Worm (Caenorhabditis elegans) whole organism, L4 larva: Measurements from ENCODE around the gene T28D9.4.

Experiments
- F10B5.3 ChIP-seq: sonication (generic microtip); optimal IDR thresholded peaks from 2 replicates; lab custom pipeline; 2016; ENCODE audit warnings: mild to moderate bottlenecking, missing genetic modification characterization, missing compliant biosample characterization
- F49E8.2 ChIP-seq: sonication (generic microtip); optimal IDR thresholded peaks from 2 replicates; lab custom pipeline; 2016; ENCODE audit warnings: missing compliant biosample characterization, mild to moderate bottlenecking, missing genetic modification characterization, borderline replicate concordance
- T26A8.4 ChIP-seq: fragments of 200-800 bp; sonication (Bioruptor generic); IDR thresholded peaks from 2 replicates; pipeline ENCODE4 v1.3.6; 2022; ENCODE audit warnings: missing genetic modification characterization, missing compliant biosample characterization
- Y105C5A.15 ChIP-seq: fragments of 200-800 bp; sonication (Bioruptor generic); IDR thresholded peaks from 2 replicates; pipeline ENCODE4 v1.3.6; 2022; ENCODE audit warnings: missing genetic modification characterization, missing compliant biosample characterization
- ZK546.5 ChIP-seq, 2 experiments: sonication (generic microtip); optimal IDR thresholded peaks; 2 replicates each; lab custom pipeline; 2017; ENCODE audit warnings: missing biosample characterization in 2 of 2, missing genetic modification characterization in 2 of 2
- aha-1 ChIP-seq: fragments of 150-350 bp; peaks from one replicate; lab custom pipeline; 2014; ENCODE audit warnings: missing biosample characterization, missing genetic modification characterization
- aly-2 ChIP-seq: sonication (generic microtip); optimal IDR thresholded peaks from 2 replicates; lab custom pipeline; 2018; ENCODE audit warnings: missing biosample characterization, missing genetic modification characterization
- attf-4 ChIP-seq: sonication (generic microtip); optimal IDR thresholded peaks from 3 replicates; lab custom pipeline; 2017; ENCODE audit warnings: missing biosample characterization, missing genetic modification characterization
- ceh-20 ChIP-seq: fragments of 200-800 bp; sonication (Bioruptor generic); IDR thresholded peaks from 2 replicates; pipeline ENCODE4 v1.3.6; 2022; ENCODE audit warnings: missing genetic modification reagents, missing genetic modification characterization, missing compliant biosample characterization
- ceh-32 ChIP-seq: sonication (generic microtip); optimal IDR thresholded peaks from 2 replicates; lab custom pipeline; 2016; ENCODE audit warnings: mild to moderate bottlenecking, missing genetic modification characterization, missing compliant biosample characterization; ENCODE audit not compliant: poor library complexity
- ctbp-1 ChIP-seq: fragments of 200-800 bp; sonication (Bioruptor generic); IDR thresholded peaks from 2 replicates; pipeline ENCODE4 v1.3.6; 2022; ENCODE audit warnings: missing genetic modification reagents, missing genetic modification characterization, missing compliant biosample characterization
- daf-16 ChIP-seq, 3 experiments: sonication (generic microtip); optimal IDR thresholded peaks; 2 replicates each; lab custom pipeline; 2016 to 2017; ENCODE audit warnings: missing genetic modification characterization in 3 of 3, missing genetic modification reagents in 3 of 3, mild to moderate bottlenecking in 2 of 3, missing compliant biosample characterization in 2 of 3, missing biosample characterization in 1 of 3, moderate library complexity in 1 of 3
- dmd-6 ChIP-seq: fragments of 200-800 bp; sonication (Bioruptor generic); IDR thresholded peaks from 2 replicates; pipeline ENCODE4 v1.3.6; 2022; ENCODE audit warnings: missing genetic modification reagents, missing genetic modification characterization, missing compliant biosample characterization
- duxl-1 ChIP-seq: sonication (generic microtip); optimal IDR thresholded peaks from 2 replicates; lab custom pipeline; 2016; ENCODE audit warnings: mild to moderate bottlenecking, missing genetic modification characterization, moderate library complexity, missing compliant biosample characterization; ENCODE audit not compliant: poor library complexity
- dve-1 ChIP-seq: sonication (generic microtip); optimal IDR thresholded peaks from 2 replicates; lab custom pipeline; 2017; ENCODE audit warnings: antibody characterized with exemption, mild to moderate bottlenecking, missing genetic modification characterization, missing compliant biosample characterization; ENCODE audit not compliant: insufficient read depth
- egl-43 ChIP-seq: fragments of 200-800 bp; sonication (Bioruptor generic); IDR thresholded peaks from 2 replicates; pipeline ENCODE4 v1.3.6; 2022; ENCODE audit warnings: missing genetic modification reagents, missing genetic modification characterization, missing compliant biosample characterization
- fkh-10 ChIP-seq: fragments of 150-350 bp; optimal IDR thresholded peaks from 2 replicates; lab custom pipeline; 2014; ENCODE audit warnings: missing biosample characterization, missing genetic modification reagents, missing genetic modification characterization
- gei-8 ChIP-seq: fragments of 200-800 bp; sonication (Bioruptor generic); optimal IDR thresholded peaks from 2 replicates; lab custom pipeline; 2018; ENCODE audit warnings: mild to moderate bottlenecking, missing genetic modification characterization, missing compliant biosample characterization
- hif-1 ChIP-seq, 2 experiments: sonication (generic microtip); optimal IDR thresholded peaks; 2 replicates each; lab custom pipeline; 2016 to 2017; ENCODE audit warnings: missing compliant biosample characterization in 2 of 2, missing genetic modification characterization in 2 of 2, missing genetic modification reagents in 2 of 2, missing genotype in 2 of 2, mild to moderate bottlenecking in 1 of 2
- hlh-11 ChIP-seq: fragments of 200-800 bp; sonication (Bioruptor generic); optimal IDR thresholded peaks from 2 replicates; lab custom pipeline; 2018; ENCODE audit warnings: mild to moderate bottlenecking, missing genetic modification characterization, missing compliant biosample characterization
- hmg-1.1 ChIP-seq: fragments of 200-800 bp; sonication (Bioruptor generic); IDR thresholded peaks from 2 replicates; pipeline ENCODE4 v1.3.6; 2022; ENCODE audit warnings: missing genetic modification reagents, missing genetic modification characterization, missing compliant biosample characterization
- jun-1 ChIP-seq: fragments of 150-350 bp; optimal IDR thresholded peaks from 2 replicates; lab custom pipeline; 2014; ENCODE audit warnings: missing biosample characterization, missing genetic modification reagents, missing genetic modification characterization
- lin-1 ChIP-seq: fragments of 200-800 bp; sonication (Bioruptor generic); IDR thresholded peaks from 2 replicates; pipeline ENCODE4 v1.3.6; 2022; ENCODE audit warnings: missing genetic modification reagents, missing genetic modification characterization, missing compliant biosample characterization
- lin-38 ChIP-seq: fragments of 200-800 bp; sonication (Bioruptor generic); IDR thresholded peaks from 2 replicates; pipeline ENCODE4 v1.3.6; 2022; ENCODE audit warnings: missing genetic modification reagents, missing genetic modification characterization, missing compliant biosample characterization
- lin-39 ChIP-seq: fragments of 150-350 bp; optimal IDR thresholded peaks from 2 replicates; lab custom pipeline; 2014; ENCODE audit warnings: missing biosample characterization, missing genetic modification reagents, missing genetic modification characterization
- lsy-2 ChIP-seq, 2 experiments: fragments of 150-350 bp in 1 of 2; sonication (generic microtip) in 1 of 2; optimal IDR thresholded peaks; 2 replicates each; lab custom pipeline; 2014 to 2017; ENCODE audit warnings: missing biosample characterization in 2 of 2, missing genetic modification characterization in 2 of 2
- mdt-29 ChIP-seq: fragments of 200-800 bp; sonication (Bioruptor generic); IDR thresholded peaks from 2 replicates; pipeline ENCODE4 v1.3.6; 2022; ENCODE audit warnings: missing genetic modification reagents, missing genetic modification characterization, missing compliant biosample characterization
- mes-2 ChIP-seq: sonication (generic microtip); optimal IDR thresholded peaks from 2 replicates; lab custom pipeline; 2016; ENCODE audit warnings: missing genotype, mild to moderate bottlenecking, missing genetic modification characterization, missing compliant biosample characterization; ENCODE audit not compliant: poor library complexity, severe bottlenecking
- nhr-10 ChIP-seq: fragments of 150-350 bp; optimal IDR thresholded peaks from 2 replicates; lab custom pipeline; 2014; ENCODE audit warnings: missing biosample characterization, missing genetic modification characterization
- nhr-25 ChIP-seq: sonication (generic microtip); optimal IDR thresholded peaks from 2 replicates; lab custom pipeline; 2017; ENCODE audit warnings: missing genetic modification characterization, mild to moderate bottlenecking, missing compliant biosample characterization, antibody characterized with exemption, moderate library complexity, borderline replicate concordance; ENCODE audit not compliant: insufficient read depth
- nhr-28 ChIP-seq: fragments of 150-350 bp; optimal IDR thresholded peaks from 2 replicates; lab custom pipeline; 2014; ENCODE audit warnings: missing biosample characterization, missing genetic modification characterization
- nhr-41 ChIP-seq: fragments of 200-800 bp; sonication (Bioruptor generic); IDR thresholded peaks from 2 replicates; pipeline ENCODE4 v1.3.6; 2022; ENCODE audit warnings: missing genetic modification reagents, missing genetic modification characterization, missing compliant biosample characterization
- nhr-42 ChIP-seq: fragments of 200-800 bp; sonication (Bioruptor generic); IDR thresholded peaks from 2 replicates; pipeline ENCODE4 v1.3.6; 2022; ENCODE audit warnings: missing genetic modification characterization, missing compliant biosample characterization
- nhr-6 ChIP-seq: fragments of 150-350 bp; optimal IDR thresholded peaks from 2 replicates; lab custom pipeline; 2014; ENCODE audit warnings: missing biosample characterization, missing genetic modification characterization
- nhr-77 ChIP-seq: fragments of 150-350 bp; optimal IDR thresholded peaks from 2 replicates; lab custom pipeline; 2014; ENCODE audit warnings: missing biosample characterization, missing genetic modification characterization
- saeg-2 ChIP-seq: fragments of 200-800 bp; sonication (Bioruptor generic); IDR thresholded peaks from 2 replicates; pipeline ENCODE4 v1.3.6; 2022; ENCODE audit warnings: missing genetic modification reagents, missing genetic modification characterization, missing compliant biosample characterization
- set-16 ChIP-seq: fragments of 200-800 bp; sonication (Bioruptor generic); IDR thresholded peaks from 2 replicates; pipeline ENCODE4 v1.3.6; 2022; ENCODE audit warnings: missing genetic modification reagents, missing genetic modification characterization, missing compliant biosample characterization
- spr-1 ChIP-seq: sonication (generic microtip); optimal IDR thresholded peaks from 2 replicates; lab custom pipeline; 2016; ENCODE audit warnings: mild to moderate bottlenecking, missing genetic modification characterization, missing compliant biosample characterization
- tag-97 ChIP-seq: fragments of 200-800 bp; sonication (Bioruptor generic); IDR thresholded peaks from 2 replicates; pipeline ENCODE4 v1.3.6; 2022; ENCODE audit warnings: missing genetic modification characterization, missing compliant biosample characterization
- unc-130 ChIP-seq: sonication (generic microtip); optimal IDR thresholded peaks from 2 replicates; lab custom pipeline; 2016; ENCODE audit warnings: missing genetic modification reagents, missing genetic modification characterization, missing compliant biosample characterization
- unc-62 ChIP-seq, 3 experiments: fragments of 150-350 bp in 1 of 3; sonication (generic microtip); optimal IDR thresholded peaks in 2 of 3; peaks in 1 of 3; 1 replicate in 1 of 3; 2 replicates in 2 of 3; lab custom pipeline; 2014 to 2017; ENCODE audit warnings: missing biosample characterization in 3 of 3, missing genetic modification characterization in 3 of 3, missing genetic modification reagents in 3 of 3, missing genotype in 1 of 3
- vab-7 ChIP-seq: fragments of 200-800 bp; sonication (Bioruptor generic); IDR thresholded peaks from 2 replicates; pipeline ENCODE4 v1.3.6; 2022; ENCODE audit warnings: missing genetic modification reagents, missing genetic modification characterization, missing compliant biosample characterization
- zip-11 ChIP-seq: fragments of 200-800 bp; sonication (Bioruptor generic); IDR thresholded peaks from 2 replicates; pipeline ENCODE4 v1.3.6; 2022; ENCODE audit warnings: missing genetic modification characterization, missing compliant biosample characterization
- zip-2 ChIP-seq: fragments of 150-350 bp; optimal IDR thresholded peaks from 2 replicates; lab custom pipeline; 2014; ENCODE audit warnings: missing biosample characterization, missing genetic modification characterization
- ztf-7 ChIP-seq: fragments of 150-350 bp; optimal IDR thresholded peaks from 2 replicates; lab custom pipeline; 2014; ENCODE audit warnings: missing biosample characterization, missing genetic modification characterization

Gene T28D9.4

DNA sequence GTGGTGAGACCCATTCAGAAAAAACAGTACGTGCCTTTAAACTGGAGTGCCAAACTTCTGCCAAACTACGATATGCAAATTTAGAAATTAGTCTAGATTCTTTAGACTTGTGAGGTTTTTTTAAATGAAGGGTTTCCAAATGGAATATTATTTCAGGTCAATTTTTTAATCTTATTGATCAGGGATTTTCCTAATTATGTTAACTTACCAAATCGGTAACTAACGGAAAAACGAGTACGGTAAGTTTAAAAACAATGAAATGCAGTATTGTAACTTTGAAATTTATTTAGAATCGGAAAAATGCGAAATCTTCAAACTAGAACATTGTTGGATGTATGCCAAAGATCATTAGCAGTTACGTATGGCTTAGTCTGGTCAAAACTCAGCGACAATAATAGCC lies 39.5 kb downstream of the T28D9.4 start, which contains the start of gene C56E6.7:
Gene C56E6.7 (plus strand): TSS at position 301 of the 400 bp plus-strand sequence.
- TF ChIP-seq ztf-7 (tag; lab: Kevin White, UChicago) (no peak), lin-39 (no peak), ctbp-1 (GFP tag; lab: Robert Waterston, UW) (no peak), lin-1 (GFP tag; lab: Robert Waterston, UW) (no peak), F10B5.3 (tag; lab: Kevin White, UChicago) (no peak), vab-7 (GFP tag; lab: Robert Waterston, UW) (no peak), attf-4 (tag; lab: Kevin White, UChicago) (no peak), dve-1 (tag; lab: Kevin White, UChicago) (no peak), hmg-1.1 (GFP tag; lab: Robert Waterston, UW) (no peak), mdt-29 (GFP tag; lab: Robert Waterston, UW) (no peak), duxl-1 (tag; lab: Kevin White, UChicago) (no peak), fkh-10 (GFP tag; lab: Kevin White, UChicago) (no peak), hif-1 (tag; optimal IDR thresholded peaks at IDR 0.05; lab: Kevin White, UChicago) (no peak), lsy-2 (tag; optimal IDR thresholded peaks at IDR 0.05; lab: Kevin White, UChicago) (no peak), nhr-77 (tag; lab: Kevin White, UChicago) (no peak), aha-1 (tag; lab: Kevin White, UChicago) (no peak), T26A8.4 (GFP tag; lab: Robert Waterston, UW) (no peak), F49E8.2 (tag; lab: Kevin White, UChicago) (no peak), jun-1 (tag; lab: Kevin White, UChicago) (no peak), zip-2 (tag; lab: Kevin White, UChicago) (no peak)

DNA sequence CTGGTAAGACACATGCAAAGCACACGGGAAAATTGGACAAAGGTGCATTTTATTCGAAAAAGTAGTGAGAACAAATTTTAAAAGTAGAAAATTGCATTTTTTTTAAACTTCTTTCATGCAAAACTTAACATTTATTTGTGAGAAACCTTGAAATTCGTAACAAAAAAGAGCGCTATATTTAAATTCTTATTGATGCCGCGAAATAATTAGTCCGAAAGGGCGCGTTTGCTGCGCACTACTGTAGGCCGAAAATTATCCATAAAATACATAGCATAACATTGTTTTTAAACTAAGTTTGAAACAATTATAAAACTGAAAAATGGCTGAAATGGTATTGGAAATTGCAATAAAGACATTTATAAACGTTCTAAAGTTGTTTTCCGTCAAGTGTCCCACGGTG lies 42.9 kb downstream of the T28D9.4 start:
- TF ChIP-seq nhr-41 (GFP tag; lab: Robert Waterston, UW) = no peak
- TF ChIP-seq unc-130 = peak; percentile 80
- TF ChIP-seq aly-2 (tag; lab: Kevin White, UChicago) = no peak
- no peak for TF ChIP-seq nhr-28 (tag; lab: Kevin White, UChicago)
- no peak for TF ChIP-seq spr-1
- TF ChIP-seq lin-38 (GFP tag; lab: Robert Waterston, UW) = peak; percentile 86
- TF ChIP-seq fkh-10 (GFP tag; lab: Kevin White, UChicago) = no peak

DNA sequence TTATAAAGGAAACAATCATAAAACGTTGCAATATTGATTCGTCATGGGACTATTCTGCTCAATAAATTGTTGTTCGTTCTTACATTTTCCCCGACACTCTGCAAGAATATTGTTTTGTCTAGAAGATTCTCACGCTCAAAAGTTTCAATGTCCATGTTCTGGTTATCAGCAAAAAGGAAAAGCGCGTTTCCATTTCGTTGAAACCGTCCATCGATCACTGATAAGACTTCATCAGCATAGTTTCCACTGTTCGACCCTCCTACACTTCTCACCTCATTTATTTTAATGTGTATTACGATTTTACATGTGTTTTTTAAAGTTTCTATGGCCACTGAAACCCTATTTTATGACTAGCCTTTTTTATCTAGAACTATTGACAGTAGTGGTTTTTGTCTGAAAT lies 43.3 kb downstream of the T28D9.4 start:
- peak; percentile 71 for TF ChIP-seq hlh-11
- TF ChIP-seq egl-43 = no peak
- no peak for TF ChIP-seq zip-11
- no peak for TF ChIP-seq Y105C5A.15 (GFP tag; lab: Robert Waterston, UW)
- no peak for TF ChIP-seq saeg-2
- no peak for TF ChIP-seq F49E8.2 (tag; lab: Kevin White, UChicago)
- no peak for TF ChIP-seq nhr-10 (tag; lab: Kevin White, UChicago)
- TF ChIP-seq nhr-25 (tag; lab: Kevin White, UChicago) = no peak
- peak; percentile 33 for TF ChIP-seq mes-2 (tag; lab: Kevin White, UChicago)
- no peak for TF ChIP-seq nhr-42 (GFP tag; lab: Robert Waterston, UW)
- TF ChIP-seq lsy-2 (tag; optimal IDR thresholded peaks at IDR 0.05; lab: Kevin White, UChicago) = no peak
- TF ChIP-seq ceh-20 (GFP tag; lab: Robert Waterston, UW) = no peak
- TF ChIP-seq dmd-6 (GFP tag; lab: Robert Waterston, UW) = peak; percentile 67
- no peak for TF ChIP-seq ZK546.5 (tag; optimal IDR thresholded peaks at IDR 0.05; lab: Kevin White, UChicago)
- TF ChIP-seq gei-8 (GFP tag; lab: Kevin White, UChicago) = no peak
- TF ChIP-seq T26A8.4 (GFP tag; lab: Robert Waterston, UW) = no peak
- no peak for TF ChIP-seq tag-97 (GFP tag; lab: Robert Waterston, UW)
- peak; percentile 42 for TF ChIP-seq dve-1 (tag; lab: Kevin White, UChicago)
- no peak for TF ChIP-seq nhr-6 (tag; lab: Kevin White, UChicago)
- TF ChIP-seq set-16 (GFP tag; lab: Robert Waterston, UW) = no peak
- TF ChIP-seq nhr-77 (tag; lab: Kevin White, UChicago) = no peak
- TF ChIP-seq daf-16 (GFP tag; optimal IDR thresholded peaks at IDR 0.05; lab: Kevin White, UChicago) = no peak
- TF ChIP-seq daf-16 (tag; optimal IDR thresholded peaks at IDR 0.05; lab: Kevin White, UChicago) = peak; percentile 95
- TF ChIP-seq ceh-32 (tag; lab: Kevin White, UChicago) = no peak
- TF ChIP-seq unc-62 (GFP tag; optimal IDR thresholded peaks at IDR 0.05 in 1 of 2; lab: Kevin White, UChicago) = no peak
- no peak for TF ChIP-seq unc-62 (tag; optimal IDR thresholded peaks at IDR 0.05; lab: Kevin White, UChicago)
- TF ChIP-seq mdt-29 (GFP tag; lab: Robert Waterston, UW) = no peak
- no peak for TF ChIP-seq attf-4 (tag; lab: Kevin White, UChicago)
- no peak for TF ChIP-seq vab-7 (GFP tag; lab: Robert Waterston, UW)
